Worm (Caenorhabditis elegans): Measurements from ENCODE around the gene Y39F10A.3.

DNA sequence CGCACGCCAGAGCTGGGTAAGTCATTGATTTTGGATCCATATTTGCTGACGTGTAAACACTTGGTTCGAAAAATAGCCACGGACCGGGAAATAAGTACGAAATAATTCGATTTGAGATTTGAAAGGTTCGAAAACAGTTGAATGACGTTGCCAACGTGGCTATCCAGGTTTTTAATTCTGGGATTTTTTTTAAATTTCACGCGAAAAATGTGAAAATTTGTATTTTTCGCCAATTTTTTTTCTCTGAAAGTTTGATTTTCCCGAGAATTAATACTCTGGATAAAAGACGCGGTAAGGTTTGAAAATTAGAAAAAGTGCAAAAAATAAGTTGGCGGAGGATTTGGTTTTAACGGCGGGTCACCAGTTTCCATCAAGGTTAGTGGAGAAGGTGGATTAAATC is 42.0 kb downstream of the Y39F10A.3 start, which contains the start of gene fbxc-48:
- TF ChIP-seq rcor-1 (GFP tag; IDR thresholded peaks at IDR 0.05) (no peak), hmg-20 (GFP tag; IDR thresholded peaks at IDR 0.05) (no peak), unc-62 (GFP tag; optimal IDR thresholded peaks at IDR 0.05) (no peak), somi-1 (GFP tag; optimal IDR thresholded peaks at IDR 0.05) (no peak), nfyb-1 (GFP tag; IDR thresholded peaks at IDR 0.05) (no peak), B0336.3 (GFP tag; IDR thresholded peaks at IDR 0.05) (no peak), egrh-3 (GFP tag; IDR thresholded peaks at IDR 0.05) (no peak), ekl-4 (GFP tag; IDR thresholded peaks at IDR 0.05) (no peak), tbx-9 (tag; optimal IDR thresholded peaks at IDR 0.05; ENCODE audit: borderline replicate concordance) (no peak), D2030.7 (GFP tag; IDR thresholded peaks at IDR 0.05) (no peak), F55B11.4 (tag; optimal IDR thresholded peaks at IDR 0.05; ENCODE audit: borderline replicate concordance, insufficient read depth) (no peak)
